Fruit fly (Drosophila melanogaster) whole organism, wandering third instar larva: Measurements from ENCODE around the gene Cyt-c-p.
A peak's percentile ranks its signal among the peaks of the same experiment; 100 is the strongest.

Source experiments
- Abd-B ChIP-seq: fragments of >200 bp; optimal IDR thresholded peaks from 2 replicates; lab custom pipeline; 2017; ENCODE audit warnings: missing biosample characterization, missing genetic modification characterization
- CG32264 ChIP-seq: fragments of 200-800 bp; sonication (Bioruptor generic); optimal IDR thresholded peaks from 2 replicates; lab custom pipeline; 2016; ENCODE audit warnings: missing biosample characterization, missing genetic modification characterization
- CG9705 ChIP-seq: fragments of 200-800 bp; sonication (Bioruptor generic); optimal IDR thresholded peaks from 2 replicates; lab custom pipeline; 2018; ENCODE audit warnings: missing biosample characterization, mild to moderate bottlenecking, missing genetic modification characterization
- CrebA ChIP-seq: fragments of 200-800 bp; sonication (Bioruptor generic); optimal IDR thresholded peaks from 2 replicates; lab custom pipeline; 2016; ENCODE audit warnings: missing biosample characterization, mild to moderate bottlenecking, missing genetic modification characterization, borderline replicate concordance
- Dfd ChIP-seq: fragments of >200 bp; optimal IDR thresholded peaks from 2 replicates; lab custom pipeline; 2017; ENCODE audit warnings: missing biosample characterization, missing genetic modification characterization
- Dif ChIP-seq: fragments of 200-275, 200-300 bp; sonication (Bioruptor generic); optimal IDR thresholded peaks from 2 replicates; lab custom pipeline; 2018; ENCODE audit warnings: missing biosample characterization, missing genetic modification characterization; ENCODE audit not compliant: partially characterized antibody
- GATAd ChIP-seq: sonication (Bioruptor generic); optimal IDR thresholded peaks from 2 replicates; lab custom pipeline; 2016; ENCODE audit warnings: missing biosample characterization, missing genetic modification characterization
- HLH106 ChIP-seq: fragments of 200-800 bp; optimal IDR thresholded peaks from 3 replicates; lab custom pipeline; 2019; ENCODE audit warnings: missing biosample characterization, mild to moderate bottlenecking, missing genetic modification characterization, moderate library complexity
- Hnf4 ChIP-seq: fragments of 200-800 bp; sonication (Bioruptor generic); optimal IDR thresholded peaks from 2 replicates; lab custom pipeline; 2016; ENCODE audit warnings: missing biosample characterization, mild to moderate bottlenecking, missing genetic modification characterization
- Hr78 ChIP-seq: fragments of >200 bp; optimal IDR thresholded peaks from 2 replicates; lab custom pipeline; 2017; ENCODE audit warnings: missing biosample characterization, missing genetic modification characterization
- Hr83 ChIP-seq: fragments of 200-300 bp; sonication (Bioruptor generic); optimal IDR thresholded peaks from 2 replicates; lab custom pipeline; 2016; ENCODE audit warnings: missing biosample characterization, mild to moderate bottlenecking, missing genetic modification characterization, moderate library complexity; ENCODE audit not compliant: poor library complexity, severe bottlenecking
- Jra ChIP-seq: sonication (Bioruptor generic); optimal IDR thresholded peaks from 2 replicates; lab custom pipeline; 2016; ENCODE audit warnings: missing biosample characterization, missing genetic modification characterization
- Mio ChIP-seq: sonication (Bioruptor generic); optimal IDR thresholded peaks from 2 replicates; lab custom pipeline; 2016; ENCODE audit warnings: missing biosample characterization, missing genetic modification characterization
- Myc ChIP-seq: fragments of >200 bp; optimal IDR thresholded peaks from 2 replicates; lab custom pipeline; 2017
- N ChIP-seq: fragments of >200 bp; optimal IDR thresholded peaks from 2 replicates; lab custom pipeline; 2018; ENCODE audit warnings: missing biosample characterization, missing external identifiers, missing genetic modification characterization
- OdsH ChIP-seq: fragments of 200-800 bp; sonication (Bioruptor generic); optimal IDR thresholded peaks from 2 replicates; lab custom pipeline; 2016; ENCODE audit warnings: missing biosample characterization, mild to moderate bottlenecking, missing genetic modification characterization
- Rel ChIP-seq, 2 experiments: fragments of 200-800 bp; sonication (Bioruptor generic) in 1 of 2; optimal IDR thresholded peaks; 2 replicates in 1 of 2; 3 replicates in 1 of 2; lab custom pipeline; 2016 to 2019; ENCODE audit warnings: mild to moderate bottlenecking in 2 of 2, missing biosample characterization in 2 of 2, missing genetic modification characterization in 2 of 2, moderate library complexity in 1 of 2
- Sp1 ChIP-seq: fragments of 200-800 bp; sonication (Bioruptor generic); optimal IDR thresholded peaks from 3 replicates; lab custom pipeline; 2019; ENCODE audit warnings: missing biosample characterization, mild to moderate bottlenecking, missing genetic modification characterization, moderate library complexity
- Vsx2 ChIP-seq: fragments of 200-300, 225-300 bp; sonication (Bioruptor generic); optimal IDR thresholded peaks from 2 replicates; lab custom pipeline; 2018; ENCODE audit warnings: missing biosample characterization, missing genetic modification characterization; ENCODE audit not compliant: partially characterized antibody
- br ChIP-seq: fragments of 200-800 bp; sonication (Bioruptor generic); optimal IDR thresholded peaks from 2 replicates; lab custom pipeline; 2016; ENCODE audit warnings: missing biosample characterization, missing genetic modification characterization
- brk ChIP-seq: fragments of 200-800 bp; sonication (Bioruptor generic); optimal IDR thresholded peaks from 2 replicates; lab custom pipeline; 2016; ENCODE audit warnings: missing biosample characterization, mild to moderate bottlenecking, missing genetic modification characterization
- dl ChIP-seq, 2 experiments: fragments of 175-275, 200-275 bp in 1 of 2; fragments of 200-275 bp in 1 of 2; sonication (Bioruptor generic); optimal IDR thresholded peaks; lab custom pipeline; 2018; ENCODE audit warnings: mild to moderate bottlenecking in 2 of 2, missing biosample characterization in 2 of 2, missing genetic modification characterization in 2 of 2, moderate library complexity in 2 of 2; ENCODE audit not compliant: partially characterized antibody in 2 of 2, insufficient read depth in 1 of 2
- dmrt93B ChIP-seq: fragments of 200-800 bp; sonication (Bioruptor generic); optimal IDR thresholded peaks from 2 replicates; lab custom pipeline; 2018; ENCODE audit warnings: missing biosample characterization, mild to moderate bottlenecking, missing genetic modification characterization
- dsf ChIP-seq: sonication (Bioruptor generic); optimal IDR thresholded peaks from 2 replicates; lab custom pipeline; 2016; ENCODE audit warnings: missing biosample characterization, missing genetic modification characterization, borderline replicate concordance
- ey ChIP-seq: fragments of 200-800 bp; sonication (Bioruptor generic); optimal IDR thresholded peaks from 2 replicates; lab custom pipeline; 2016; ENCODE audit warnings: missing biosample characterization, missing genetic modification characterization
- foxo ChIP-seq, 2 experiments: fragments of 200-800 bp; sonication (Bioruptor generic); optimal IDR thresholded peaks; 2 replicates in 1 of 2; 3 replicates in 1 of 2; lab custom pipeline; 2016 to 2017; ENCODE audit warnings: missing biosample characterization in 2 of 2, missing genetic modification characterization in 2 of 2
- fru ChIP-seq: fragments of 200-800 bp; sonication (Bioruptor generic); optimal IDR thresholded peaks from 3 replicates; lab custom pipeline; 2016; ENCODE audit warnings: missing biosample characterization, mild to moderate bottlenecking, missing genetic modification characterization
- h ChIP-seq: fragments of 200-800 bp; sonication (Bioruptor generic); optimal IDR thresholded peaks from 3 replicates; lab custom pipeline; 2016; ENCODE audit warnings: missing biosample characterization, mild to moderate bottlenecking, missing genetic modification characterization
- jim ChIP-seq: fragments of 175-275, 200-325 bp; sonication (Bioruptor generic); optimal IDR thresholded peaks from 2 replicates; lab custom pipeline; 2016; ENCODE audit warnings: missing biosample characterization, mild to moderate bottlenecking, missing genetic modification characterization
- lola ChIP-seq: fragments of >200 bp; optimal IDR thresholded peaks from 2 replicates; lab custom pipeline; 2017; ENCODE audit warnings: missing biosample characterization, missing genetic modification characterization
- pan ChIP-seq: fragments of >200 bp; optimal IDR thresholded peaks from 2 replicates; lab custom pipeline; 2017
- psq ChIP-seq: fragments of 200-800 bp; sonication (Bioruptor generic); optimal IDR thresholded peaks from 3 replicates; lab custom pipeline; 2017; ENCODE audit warnings: missing biosample characterization, mild to moderate bottlenecking, missing genetic modification characterization, moderate library complexity
- rgr ChIP-seq: fragments of 200-800 bp; sonication (Bioruptor generic); optimal IDR thresholded peaks from 3 replicates; lab custom pipeline; 2016; ENCODE audit warnings: missing biosample characterization, mild to moderate bottlenecking, missing genetic modification characterization
- sage ChIP-seq: fragments of 200-800 bp; sonication (Bioruptor generic); optimal IDR thresholded peaks from 2 replicates; lab custom pipeline; 2016; ENCODE audit warnings: missing biosample characterization, mild to moderate bottlenecking, missing genetic modification characterization
- sv ChIP-seq: fragments of 200-800 bp; sonication (Bioruptor generic); optimal IDR thresholded peaks from 3 replicates; lab custom pipeline; 2016; ENCODE audit warnings: missing biosample characterization, missing genetic modification characterization
- tai ChIP-seq: sonication (Bioruptor generic); optimal IDR thresholded peaks from 2 replicates; lab custom pipeline; 2016; ENCODE audit warnings: missing biosample characterization, missing genetic modification characterization
- usp ChIP-seq: fragments of >200 bp; optimal IDR thresholded peaks from 2 replicates; lab custom pipeline; 2017; ENCODE audit warnings: missing biosample characterization, missing genetic modification characterization
- woc ChIP-seq: sonication (Bioruptor generic); optimal IDR thresholded peaks from 2 replicates; lab custom pipeline; 2016; ENCODE audit warnings: missing biosample characterization, mild to moderate bottlenecking, missing genetic modification characterization

Cyt-c-p gene

DNA sequence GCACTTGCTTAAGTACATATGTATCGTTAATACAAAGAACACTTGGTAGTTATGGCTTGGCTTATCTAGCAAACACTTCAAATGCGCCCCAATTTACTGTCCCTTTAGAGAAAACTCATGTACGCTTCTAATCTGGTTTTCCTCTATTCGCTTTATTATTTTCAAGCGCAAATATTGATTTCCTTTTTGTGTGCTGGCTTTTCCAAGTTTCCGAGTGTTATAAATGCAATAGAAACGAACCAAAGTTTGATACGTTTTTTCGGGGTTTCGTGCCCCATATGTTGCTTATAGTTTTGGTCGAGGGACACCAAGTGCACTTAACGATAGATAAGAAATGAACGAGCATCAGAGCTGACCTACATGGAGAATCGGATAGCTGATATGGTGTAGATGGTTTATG is 5.8 kb upstream of the Cyt-c-p start:
- TF ChIP-seq CrebA (GFP tag; lab: Kevin White, UChicago) (no peak), Rel (GFP tag; optimal IDR thresholded peaks at IDR 0.05; lab: Kevin White, UChicago) (no peak), Rel (tag; optimal IDR thresholded peaks at IDR 0.05; lab: Kevin White, UChicago) (no peak), Jra (no peak), Abd-B (no peak), usp (no peak), Vsx2 (GFP tag; lab: Kevin White, UChicago) (no peak), GATAd (no peak), rgr (GFP tag; lab: Kevin White, UChicago) (no peak), Hr78 (GFP tag; lab: Kevin White, UChicago) (no peak), OdsH (GFP tag; lab: Kevin White, UChicago) (no peak), sage (GFP tag; lab: Kevin White, UChicago) (no peak), pan (lab: Kevin White, UChicago) (no peak)

DNA sequence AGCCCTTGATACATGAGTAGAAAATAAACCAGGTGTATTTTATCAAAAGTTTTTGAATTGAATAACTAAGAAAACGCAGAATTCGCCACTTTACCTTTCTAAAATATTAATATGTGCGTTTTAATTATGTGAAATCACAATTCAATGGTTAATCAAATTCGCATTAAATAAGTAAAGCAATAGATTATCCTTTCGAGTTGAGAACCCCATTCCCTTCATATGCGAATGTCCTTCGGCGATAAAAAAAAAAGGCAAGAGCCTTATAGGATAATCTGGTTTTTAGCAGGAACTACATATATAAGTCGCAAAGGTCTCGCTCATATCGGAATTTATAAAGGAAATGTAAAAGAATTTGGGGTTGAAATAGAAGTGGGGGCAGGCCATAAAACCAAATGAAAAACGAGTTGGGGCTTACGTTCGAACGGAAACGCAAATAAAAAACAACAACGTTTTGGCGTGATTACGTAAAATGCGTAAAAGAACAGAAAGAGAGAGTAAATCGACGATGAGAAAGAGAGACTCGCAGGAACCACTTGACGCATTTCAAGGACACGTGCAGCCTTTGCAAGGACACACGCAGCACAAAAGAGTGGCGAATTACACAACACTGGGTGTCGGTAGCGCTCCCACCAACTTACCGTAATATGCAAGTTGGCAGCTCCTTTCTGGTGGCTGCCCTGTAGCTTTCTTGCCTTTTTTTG is 4.4 kb upstream of the Cyt-c-p start:
- no peak for TF ChIP-seq fru (GFP tag; lab: Kevin White, UChicago)

- TF ChIP-seq HLH106 (tag; lab: Kevin White, UChicago) (peak; percentile 95), CrebA (GFP tag; lab: Kevin White, UChicago) (peak; percentile 75), Myc (lab: Kevin White, UChicago) (no peak), psq (GFP tag; lab: Kevin White, UChicago) (peak; percentile 91), Rel (GFP tag; optimal IDR thresholded peaks at IDR 0.05; lab: Kevin White, UChicago) (peak; percentile 85), Rel (tag; optimal IDR thresholded peaks at IDR 0.05; lab: Kevin White, UChicago) (peak; percentile 64), brk (GFP tag; lab: Kevin White, UChicago) (peak; percentile 92), Sp1 (GFP tag; lab: Kevin White, UChicago) (peak; percentile 94), Jra (peak; percentile 89), GATAd (peak; percentile 24), ey (GFP tag; lab: Kevin White, UChicago) (peak; percentile 95), pan (lab: Kevin White, UChicago) (no peak), N (GFP tag; lab: Kevin White, UChicago) (no peak), dmrt93B (GFP tag; lab: Kevin White, UChicago) (peak; percentile 88), jim (GFP tag; lab: Kevin White, UChicago) (no peak), tai (GFP tag; lab: Kevin White, UChicago) (peak; percentile 87), CG32264 (GFP tag; lab: Kevin White, UChicago) (peak; percentile 81), Dif (GFP tag; lab: Kevin White, UChicago) (peak; percentile 93), br (GFP tag; lab: Kevin White, UChicago) (peak; percentile 95), Hr83 (GFP tag; lab: Kevin White, UChicago) (peak; percentile 11), Abd-B (no peak), foxo (GFP tag; optimal IDR thresholded peaks at IDR 0.05; lab: Kevin White, UChicago) (peak; percentile 11 to 95), Hr78 (GFP tag; lab: Kevin White, UChicago) (no peak), CG9705 (GFP tag; lab: Kevin White, UChicago) (peak; percentile 78), dl (GFP tag; optimal IDR thresholded peaks at IDR 0.05; lab: Kevin White, UChicago; ENCODE audit: insufficient read depth in 1 of 2, partially characterized antibody in 2 of 2) (peak; percentile 52 to 85), sv (GFP tag; lab: Kevin White, UChicago) (peak; percentile 96), lola (no peak), fru (GFP tag; lab: Kevin White, UChicago) (peak; percentile 96), Vsx2 (GFP tag; lab: Kevin White, UChicago) (no peak), rgr (GFP tag; lab: Kevin White, UChicago) (peak; percentile 94), usp (no peak), dsf (GFP tag; lab: Kevin White, UChicago) (peak; percentile 71), sage (GFP tag; lab: Kevin White, UChicago) (peak; percentile 95), h (GFP tag; lab: Kevin White, UChicago) (peak; percentile 97), Dfd (GFP tag; lab: Kevin White, UChicago) (no peak), woc (GFP tag; lab: Kevin White, UChicago) (peak; percentile 92), OdsH (GFP tag; lab: Kevin White, UChicago) (peak; percentile 95), Mio (no peak), Hnf4 (peak; percentile 93)
Observed at dm6 chr2L:16715841-16716701, 3.7 kb upstream of the Cyt-c-p start, which contains the start of the genes Cyt-c-d and CG31808. Cyt-c-d (plus strand) TSS chr2L:16715891. CG31808 (minus strand) TSS chr2L:16716195.
